Fruit fly (Drosophila melanogaster) S2 (cell line): ENCODE data around the gene CG7362.

Source experiments
- CG8478 ChIP-seq: fragments of >200 bp; optimal IDR thresholded peaks from 2 replicates; lab custom pipeline; 2018
- CTCF ChIP-seq, 2 experiments: fragments of >200 bp; optimal IDR thresholded peaks; 2 replicates each; lab custom pipeline; 2018

The CG7362 gene

DNA sequence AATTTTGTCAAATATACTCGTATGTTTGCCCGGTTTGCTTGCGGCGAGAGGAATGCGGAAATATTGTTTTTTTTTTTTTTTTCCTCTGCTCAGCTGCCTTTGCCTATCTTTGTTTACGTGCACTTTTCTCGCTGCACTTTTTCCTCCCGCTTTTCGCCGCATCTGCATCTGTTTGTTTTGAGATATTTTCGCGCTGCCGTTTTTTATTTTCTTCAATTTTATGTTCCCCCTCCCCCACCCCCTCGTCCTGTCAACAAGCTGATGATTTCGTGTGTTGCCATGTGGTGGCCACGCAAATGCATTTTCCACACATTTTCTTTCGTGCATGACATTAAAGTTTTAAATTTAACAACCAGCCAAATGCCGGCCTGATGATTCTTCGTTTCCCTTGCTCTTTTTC lies 1.8 kb upstream of the CG7362 start:
- TF ChIP-seq CG8478 (lab: Kevin White, UChicago): no peak
- no peak for TF ChIP-seq CTCF (optimal IDR thresholded peaks at IDR 0.05; lab: Kevin White, UChicago)

DNA sequence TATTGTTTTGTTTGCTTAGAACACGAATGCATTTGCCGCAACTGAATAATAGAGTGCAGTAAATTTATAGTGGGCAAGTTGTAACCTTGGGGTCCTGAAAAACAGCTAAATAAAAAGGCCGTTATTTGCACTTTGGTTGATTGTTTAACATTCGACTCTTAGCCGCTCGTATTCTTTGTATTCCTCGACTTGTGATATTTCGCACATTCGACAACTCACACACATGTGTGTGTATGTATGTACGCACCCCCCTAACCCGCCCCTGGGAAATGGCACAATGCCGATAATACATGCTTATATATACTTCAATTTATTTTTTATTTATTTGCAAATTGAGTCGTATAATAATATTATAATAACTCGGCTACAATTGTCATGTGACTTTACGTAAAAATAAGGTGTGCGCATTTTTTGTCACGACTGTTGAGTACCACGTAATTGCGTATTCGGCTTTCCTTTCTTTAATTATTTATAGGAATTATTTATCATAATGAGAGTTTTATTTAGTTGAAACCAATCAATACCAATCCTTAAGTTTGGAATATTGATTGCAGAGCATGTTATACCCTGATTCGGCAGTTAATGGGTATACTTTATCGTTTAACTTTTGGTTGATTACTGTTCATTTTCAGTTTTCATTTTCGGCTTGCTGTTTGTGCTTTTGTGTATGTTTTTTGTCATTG lies 687 bp upstream of the CG7362 start:
- no peak for TF ChIP-seq CG8478 (lab: Kevin White, UChicago)
- no peak for TF ChIP-seq CTCF (optimal IDR thresholded peaks at IDR 0.05; lab: Kevin White, UChicago)

DNA sequence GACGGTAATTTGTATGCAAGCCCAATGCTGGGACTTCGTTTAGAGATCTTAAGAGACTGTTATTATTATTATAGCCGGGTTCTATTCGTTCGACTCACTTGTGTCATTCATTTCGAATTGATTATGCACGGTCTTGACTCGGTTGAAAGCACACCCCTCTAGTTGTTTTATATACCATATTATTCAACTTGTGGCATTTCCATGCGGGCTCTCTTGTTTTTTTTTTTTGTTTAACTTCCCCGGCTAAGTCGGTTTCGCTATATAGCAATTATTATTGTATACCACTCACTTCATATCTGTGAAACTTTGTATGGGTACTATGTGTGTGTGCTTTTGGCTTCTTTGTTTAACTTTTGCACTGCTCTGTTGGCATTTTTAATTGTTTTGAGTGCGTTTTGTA lies 3.2 kb downstream of the CG7362 start, which contains the start of gene smp-30:
Gene smp-30 (minus strand): TSS at position 224 of the 400 bp plus-strand sequence.
- no peak for TF ChIP-seq CG8478 (lab: Kevin White, UChicago)
- no peak for TF ChIP-seq CTCF (optimal IDR thresholded peaks at IDR 0.05; lab: Kevin White, UChicago)

DNA sequence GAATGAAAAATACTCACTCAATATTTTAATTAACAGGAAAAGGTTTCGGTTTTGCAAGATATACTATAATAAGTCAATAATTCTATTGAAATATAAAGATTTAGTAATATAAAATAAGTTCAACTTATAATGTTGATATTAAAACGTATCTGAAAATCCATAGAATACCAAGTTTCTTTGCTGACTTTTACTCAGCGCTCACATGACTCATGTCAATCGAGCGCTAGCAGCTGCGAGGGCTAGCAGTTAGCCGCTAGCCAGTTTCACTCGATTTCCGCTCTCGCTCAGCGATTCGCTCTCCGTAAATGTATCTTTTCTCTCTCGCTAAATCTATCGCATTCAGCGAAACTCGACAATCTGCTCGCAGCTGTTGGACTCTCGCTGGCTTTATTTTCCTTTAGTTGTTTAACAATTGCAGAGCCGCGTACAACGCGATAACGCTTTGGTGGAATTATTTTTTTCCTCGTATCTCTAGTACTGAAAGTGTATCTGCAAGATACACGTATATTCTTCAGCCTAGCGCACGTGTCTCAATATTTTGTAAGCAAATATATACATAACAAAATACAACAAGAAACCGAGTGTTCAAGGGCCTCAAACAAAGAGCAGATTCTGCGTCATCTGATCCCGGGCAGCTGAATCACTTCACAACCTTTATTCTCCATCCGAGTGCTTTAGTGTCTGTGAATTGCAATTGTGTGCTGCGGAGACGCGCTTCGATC lies 5.0 kb downstream of the CG7362 start:
- no peak for TF ChIP-seq CG8478 (lab: Kevin White, UChicago)
- no peak for TF ChIP-seq CTCF (optimal IDR thresholded peaks at IDR 0.05; lab: Kevin White, UChicago)

DNA sequence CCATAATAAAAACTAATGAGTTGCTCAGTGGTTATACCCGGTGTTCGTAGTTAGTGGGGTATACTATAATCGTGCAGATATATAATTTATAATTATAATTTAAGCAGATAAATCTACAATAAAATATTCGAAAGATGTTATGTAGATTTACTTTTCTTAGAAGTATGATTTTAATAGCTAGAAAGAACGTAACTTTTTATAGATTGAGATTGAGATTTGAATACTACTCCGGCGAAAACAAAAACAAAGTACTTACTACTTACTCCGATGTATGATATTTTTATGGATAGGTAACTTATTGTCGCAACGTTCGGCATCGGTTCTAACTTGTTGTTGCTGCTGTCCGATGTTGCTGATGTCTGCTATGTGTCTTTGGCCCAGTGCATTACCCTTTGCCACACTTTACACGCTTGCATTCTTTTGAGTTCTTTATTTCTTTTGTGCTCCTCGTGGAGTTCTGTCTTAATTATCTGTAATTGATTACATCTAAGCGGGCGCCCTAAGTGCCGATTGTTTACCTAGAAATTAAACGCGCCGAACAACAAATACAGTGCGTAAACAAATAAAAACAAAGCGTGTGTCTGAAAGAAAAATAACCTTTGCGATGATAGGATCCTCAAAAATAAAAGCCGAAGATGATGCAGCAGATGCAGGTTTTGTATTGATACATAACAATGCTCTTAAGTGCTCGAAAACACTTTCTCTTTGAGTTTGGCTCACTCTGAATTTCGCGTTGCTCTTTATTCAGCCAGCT lies 5.8 kb downstream of the CG7362 start:
- TF ChIP-seq CTCF (optimal IDR thresholded peaks at IDR 0.05; lab: Kevin White, UChicago) (no peak), CG8478 (lab: Kevin White, UChicago) (no peak)

DNA sequence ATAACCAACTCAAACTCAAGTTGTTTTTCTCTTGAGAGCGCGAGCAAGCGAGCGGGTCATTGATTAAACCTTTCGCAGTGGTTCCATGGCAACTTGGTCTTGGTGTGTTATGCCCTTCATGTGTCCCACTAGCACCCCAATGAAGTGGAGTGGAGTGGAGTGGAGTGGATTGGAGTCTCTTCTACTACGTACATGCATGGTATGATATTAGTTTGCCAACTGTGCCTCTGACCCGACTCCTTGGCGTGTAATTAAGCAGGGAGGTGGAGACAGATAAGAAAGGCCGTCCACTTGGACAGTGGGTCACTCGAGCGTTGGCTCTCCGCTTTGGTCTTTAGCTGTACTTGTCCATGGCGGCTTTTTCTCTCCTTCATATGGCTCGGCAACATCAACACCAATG lies 6.3 kb downstream of the CG7362 start:
- TF ChIP-seq CTCF (optimal IDR thresholded peaks at IDR 0.05; lab: Kevin White, UChicago) (no peak), CG8478 (lab: Kevin White, UChicago) (no peak)

DNA sequence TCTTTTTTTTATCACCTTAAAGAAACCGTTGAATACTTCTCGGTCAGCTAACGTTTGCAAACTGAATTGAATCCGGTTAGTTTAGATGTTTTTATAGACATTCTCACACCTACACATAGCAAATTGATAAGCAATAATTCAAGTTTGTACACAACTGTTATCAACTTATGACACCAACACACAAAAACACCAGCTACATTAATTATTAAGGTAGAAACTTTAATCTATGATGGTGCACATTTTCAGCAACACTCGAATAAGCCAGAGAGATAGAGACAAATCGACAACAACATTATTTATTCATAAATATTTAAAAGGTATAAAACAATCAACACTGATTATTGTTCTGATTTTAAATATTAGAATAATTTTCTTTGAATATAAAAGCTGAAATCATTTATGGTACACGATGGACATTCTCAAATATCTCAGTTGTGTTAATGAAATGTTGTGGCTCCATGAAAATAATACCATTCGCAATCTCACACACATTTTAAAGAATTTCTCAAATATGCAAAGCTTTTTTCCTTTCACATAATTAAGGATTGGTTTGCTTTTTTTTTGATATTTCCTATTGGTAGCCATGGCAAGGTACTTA lies 6.9 kb downstream of the CG7362 start:
- no peak for TF ChIP-seq CG8478 (lab: Kevin White, UChicago)
- no peak for TF ChIP-seq CTCF (optimal IDR thresholded peaks at IDR 0.05; lab: Kevin White, UChicago)

DNA sequence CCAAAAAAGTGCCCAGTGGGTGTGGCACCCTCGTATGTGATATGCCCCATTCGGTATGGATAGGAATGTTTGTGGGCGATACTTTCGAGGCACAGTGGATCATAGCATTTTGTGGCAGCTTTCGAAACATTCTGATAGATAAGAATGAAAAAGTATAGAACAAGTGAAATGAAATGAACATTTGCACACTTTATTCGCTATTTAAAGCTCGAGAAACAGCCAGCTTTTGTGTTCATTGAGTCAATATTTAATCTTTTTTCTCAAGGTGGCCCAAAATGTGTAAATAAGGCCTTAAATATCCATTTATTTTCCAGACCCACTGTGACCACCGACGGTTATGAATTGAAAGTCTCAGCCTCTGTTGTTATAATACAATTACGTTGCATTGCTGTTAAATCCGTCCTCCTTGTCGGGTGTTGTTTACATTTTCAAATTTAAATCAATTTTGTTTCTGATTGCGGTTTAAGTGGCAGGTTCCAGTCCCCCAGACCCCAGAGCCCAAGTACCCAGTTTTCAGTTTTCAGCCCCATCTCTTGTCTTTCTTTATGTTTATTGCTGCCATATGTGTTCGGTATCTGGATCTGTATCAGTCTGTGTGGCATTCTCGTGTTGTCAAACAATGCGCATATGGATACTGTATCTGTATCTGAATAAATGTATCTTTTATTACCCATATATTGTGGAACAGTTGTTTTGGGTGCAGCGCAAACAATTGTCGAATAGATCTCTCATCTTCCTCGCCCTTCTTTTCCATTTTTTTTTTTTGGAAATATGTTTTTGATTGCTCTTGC lies 9.7 kb downstream of the CG7362 start:
- TF ChIP-seq CG8478 (lab: Kevin White, UChicago) (no peak), CTCF (optimal IDR thresholded peaks at IDR 0.05; lab: Kevin White, UChicago) (no peak)

DNA sequence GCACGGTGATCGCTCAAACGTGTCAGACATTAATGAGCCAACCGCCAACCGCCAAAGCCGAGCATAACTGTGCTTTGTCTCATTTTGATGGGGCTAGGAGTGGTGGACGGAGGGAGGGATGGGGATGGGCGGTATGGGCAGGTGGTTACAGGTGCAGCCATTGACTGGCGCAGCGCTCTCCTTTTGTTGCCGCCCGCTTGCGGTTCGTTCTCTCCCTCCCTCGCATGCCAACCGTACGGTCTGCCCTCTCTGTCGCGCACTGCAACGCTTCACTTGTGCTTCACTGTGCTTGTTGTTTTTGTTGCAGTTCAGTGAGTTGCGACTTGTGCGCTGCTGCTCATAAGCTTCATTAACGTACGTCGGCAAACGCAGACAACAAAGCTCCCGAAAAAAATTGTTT lies 10.8 kb downstream of the CG7362 start:
- TF ChIP-seq CTCF (optimal IDR thresholded peaks at IDR 0.05; lab: Kevin White, UChicago) (no peak), CG8478 (lab: Kevin White, UChicago) (no peak)

DNA sequence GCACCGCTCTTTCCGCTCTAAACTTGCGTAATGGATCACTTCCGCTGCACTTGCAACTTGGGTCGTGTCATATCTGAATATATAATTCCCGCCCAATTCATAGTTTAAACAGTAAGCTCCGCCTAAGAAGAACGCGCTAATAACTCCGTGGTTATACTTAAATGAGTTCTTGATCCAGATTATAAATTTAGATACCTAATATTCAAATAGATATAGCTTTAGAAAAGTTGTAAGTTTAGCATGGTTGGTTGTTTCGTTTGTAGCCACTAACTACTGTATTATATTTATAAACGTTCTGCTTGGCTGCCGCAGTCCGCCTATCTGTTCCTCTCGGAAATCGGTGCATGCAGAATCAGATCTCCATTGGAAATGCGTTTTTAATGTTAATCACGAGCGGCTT lies 11.3 kb downstream of the CG7362 start:
- TF ChIP-seq CG8478 (lab: Kevin White, UChicago): no peak
- TF ChIP-seq CTCF (optimal IDR thresholded peaks at IDR 0.05; lab: Kevin White, UChicago): no peak

DNA sequence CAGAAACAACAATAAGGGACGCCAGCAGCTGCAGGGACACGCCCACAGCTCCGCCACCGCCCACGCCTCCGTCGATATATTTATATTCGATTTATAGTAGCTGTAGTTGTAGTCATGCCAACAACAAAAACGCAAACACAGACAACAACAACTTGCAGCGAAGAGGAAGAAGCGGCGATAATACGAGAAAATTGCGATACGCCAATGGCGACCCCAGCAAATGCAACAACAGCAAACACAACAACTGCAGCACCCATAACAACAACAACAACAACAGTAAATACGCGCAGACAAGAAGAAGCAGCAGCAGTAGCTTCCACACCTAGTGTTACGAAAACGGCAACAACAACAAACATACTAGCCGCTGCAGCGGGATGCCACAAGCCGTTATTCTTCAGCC lies 12.2 kb downstream of the CG7362 start:
- no peak for TF ChIP-seq CG8478 (lab: Kevin White, UChicago)
- no peak for TF ChIP-seq CTCF (optimal IDR thresholded peaks at IDR 0.05; lab: Kevin White, UChicago)

DNA sequence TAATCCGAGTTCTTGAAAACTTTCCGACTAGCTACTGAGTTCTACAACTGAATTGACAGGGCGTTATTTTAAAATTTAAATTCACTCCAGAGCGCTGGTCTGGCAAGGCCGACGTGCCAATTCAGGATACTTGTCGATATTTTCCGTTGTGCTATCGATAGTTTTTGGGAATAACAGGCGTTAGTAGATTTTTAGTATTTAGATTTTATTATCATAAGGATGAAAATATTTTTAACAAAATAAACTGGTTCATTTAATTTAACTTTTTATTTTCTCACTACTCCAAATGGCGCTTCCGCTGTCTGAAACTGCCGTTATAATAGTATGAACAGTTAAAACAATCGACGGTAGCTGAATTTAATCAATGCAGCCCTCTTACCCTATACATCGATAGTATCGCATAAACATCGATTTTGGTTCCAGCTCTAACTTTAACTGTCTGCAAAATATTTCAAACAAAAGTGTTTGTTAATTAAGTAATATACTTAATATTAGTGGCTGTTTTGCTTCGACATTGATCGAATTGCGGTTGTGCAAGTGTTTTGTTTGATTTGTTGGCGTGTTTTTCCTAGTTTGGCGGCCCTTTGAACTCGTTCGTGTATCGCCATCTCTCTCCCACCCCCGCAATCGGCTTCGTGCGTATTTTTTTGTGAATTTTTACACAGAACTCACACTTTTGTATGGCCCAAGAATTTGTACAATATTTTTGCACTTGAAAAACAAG lies 12.9 kb downstream of the CG7362 start, which contains the start of the genes eff and jvl:
Gene eff (minus strand): TSS at position 128 of the 724 bp plus-strand sequence.
Gene jvl (plus strand): TSS at position 391 of the 724 bp plus-strand sequence.
- no peak for TF ChIP-seq CTCF (optimal IDR thresholded peaks at IDR 0.05; lab: Kevin White, UChicago)
- TF ChIP-seq CG8478 (lab: Kevin White, UChicago): no peak

DNA sequence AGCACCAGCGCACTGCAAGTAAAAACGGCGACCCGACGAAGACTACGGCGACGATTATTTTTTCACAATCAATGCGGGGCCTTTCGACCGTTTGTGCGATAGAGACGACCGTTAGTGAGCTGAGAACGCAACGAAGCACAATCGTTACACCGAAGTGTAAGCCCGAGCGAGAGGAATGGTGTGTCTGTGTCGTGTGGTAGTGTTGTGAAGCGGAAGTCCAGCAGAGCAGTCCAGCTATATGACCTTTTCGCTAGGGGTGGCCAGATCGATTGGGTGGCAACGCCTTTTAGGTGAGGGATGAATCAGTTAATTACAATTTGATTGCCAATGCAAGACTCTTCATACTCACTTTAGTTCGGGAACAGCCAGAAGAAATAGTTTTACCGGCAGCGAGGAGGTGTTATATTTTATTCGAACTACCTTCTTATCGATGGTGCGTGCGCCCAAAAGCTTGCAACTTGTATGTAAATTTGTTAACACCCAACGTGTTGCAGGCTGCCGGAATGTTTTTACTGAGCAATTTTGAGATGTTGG lies 13.5 kb downstream of the CG7362 start:
- no peak for TF ChIP-seq CG8478 (lab: Kevin White, UChicago)
- TF ChIP-seq CTCF (optimal IDR thresholded peaks at IDR 0.05; lab: Kevin White, UChicago): peak; percentile 30 to 48
